Worm (Caenorhabditis elegans) whole organism, mixed stage, embryonic: ENCODE measurements around the gene snap-1.

ENCODE experiments used
- lsy-2 ChIP-seq: fragments of 150-350 bp; optimal IDR thresholded peaks from 2 replicates; lab custom pipeline; 2014; ENCODE audit warnings: missing biosample characterization, missing genetic modification characterization
- snpc-4 ChIP-seq: fragments of 150-350 bp; optimal IDR thresholded peaks from 2 replicates; lab custom pipeline; 2014; ENCODE audit warnings: missing biosample characterization, missing genetic modification characterization
- unc-62 ChIP-seq: fragments of 150-350 bp; optimal IDR thresholded peaks from 2 replicates; lab custom pipeline; 2014; ENCODE audit warnings: missing biosample characterization, missing genetic modification reagents, missing genetic modification characterization

- TF ChIP-seq lsy-2 (no peak), snpc-4 (tag; lab: Kevin White, UChicago) (no peak), unc-62 (GFP tag; lab: Kevin White, UChicago) (no peak)
Measured at ce11 chrV:8170300-8170699, 39.9 kb downstream of the snap-1 start.
